Fruit fly (Drosophila melanogaster): Measurements from ENCODE around the gene CG13362.

DNA sequence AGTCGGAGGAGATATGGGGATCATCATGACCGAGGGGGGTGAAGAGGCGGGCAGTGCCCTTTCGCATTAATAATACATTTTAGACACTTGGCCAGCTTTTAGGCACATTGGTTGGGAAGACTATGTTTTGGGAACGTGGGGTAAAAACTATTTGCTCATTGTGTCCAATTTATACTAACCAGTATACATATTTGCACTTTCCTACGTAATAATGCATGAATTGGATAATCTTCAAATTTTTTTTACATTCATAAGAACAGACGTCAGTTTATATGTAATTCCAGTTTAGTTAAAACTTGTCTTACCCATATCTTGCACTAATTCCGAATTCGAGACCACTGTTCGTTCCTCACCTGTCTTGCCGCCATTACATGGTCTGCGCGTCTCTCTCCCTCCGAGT, 28.2 kb upstream of the CG13362 start:
- TF ChIP-seq Eip78C (GFP tag) = peak; percentile 83
- TF ChIP-seq esn (GFP tag; optimal IDR thresholded peaks at IDR 0.05) = peak; percentile 65
- TF ChIP-seq CG15336 (GFP tag; IDR thresholded peaks at IDR 0.05) = peak; percentile 47; the same call in 1 of the 2 replicates
- peak; percentile 36 for TF ChIP-seq CG11762 (GFP tag; optimal IDR thresholded peaks at IDR 0.05; ENCODE audit: insufficient read depth)
- peak; percentile 2 for TF ChIP-seq CG11902 (GFP tag; optimal IDR thresholded peaks at IDR 0.05)
- peak; percentile 3 for TF ChIP-seq CG6854 (GFP tag; optimal IDR thresholded peaks at IDR 0.05)
- peak; percentile 31; the same call in 1 of the 3 replicates for TF ChIP-seq eg (GFP tag; IDR thresholded peaks at IDR 0.05)
- TF ChIP-seq net (GFP tag; optimal IDR thresholded peaks at IDR 0.05) = peak; percentile 51
- peak in 1 of 2 experiments; percentile 25 for TF ChIP-seq salr (GFP tag; optimal IDR thresholded peaks at IDR 0.05)
- no peak for TF ChIP-seq fd85E (GFP tag; optimal IDR thresholded peaks at IDR 0.05)
- peak; percentile 44 for TF ChIP-seq CG6276 (GFP tag; optimal IDR thresholded peaks at IDR 0.05)
- no peak for TF ChIP-seq Eip93F (GFP tag; optimal IDR thresholded peaks at IDR 0.05)
- TF ChIP-seq Met (GFP tag; optimal IDR thresholded peaks at IDR 0.05) = peak; percentile 68
- no peak for TF ChIP-seq Gug (GFP tag; IDR thresholded peaks at IDR 0.05)
